Worm (Caenorhabditis elegans) whole organism, L3 larva: ENCODE measurements around the gene ZK355.3.

Source experiments
- R02D3.7 ChIP-seq: fragments of 150-350 bp; optimal IDR thresholded peaks from 2 replicates; lab custom pipeline; 2014; ENCODE audit warnings: missing biosample characterization, missing genetic modification characterization
- ama-1 ChIP-seq: fragments of 150-350 bp; optimal IDR thresholded peaks from 2 replicates; lab custom pipeline; 2018
- fkh-10 ChIP-seq: sonication (generic microtip); optimal IDR thresholded peaks from 2 replicates; lab custom pipeline; 2017; ENCODE audit warnings: missing biosample characterization, missing genetic modification reagents, missing genetic modification characterization
- jun-1 ChIP-seq: fragments of 150-350 bp; optimal IDR thresholded peaks from 2 replicates; lab custom pipeline; 2014; ENCODE audit warnings: missing biosample characterization, missing genetic modification reagents, missing genetic modification characterization
- nhr-67 ChIP-seq: fragments of 150-350 bp; optimal IDR thresholded peaks from 2 replicates; lab custom pipeline; 2014; ENCODE audit warnings: missing biosample characterization, missing genetic modification characterization
- pha-4 ChIP-seq: fragments of 150-350 bp; optimal IDR thresholded peaks from 2 replicates; lab custom pipeline; 2014; ENCODE audit warnings: missing biosample characterization, missing genetic modification reagents, missing genetic modification characterization
- snpc-4 ChIP-seq: fragments of 150-350 bp; optimal IDR thresholded peaks from 2 replicates; lab custom pipeline; 2014; ENCODE audit warnings: missing biosample characterization, missing genetic modification characterization
- tbx-2 ChIP-seq: sonication (generic microtip); optimal IDR thresholded peaks from 2 replicates; lab custom pipeline; 2016; ENCODE audit warnings: mild to moderate bottlenecking, missing genetic modification characterization, missing compliant biosample characterization
- unc-39 ChIP-seq: sonication (generic microtip); optimal IDR thresholded peaks from 4 replicates; lab custom pipeline; 2017; ENCODE audit warnings: missing biosample characterization, missing genetic modification characterization

DNA sequence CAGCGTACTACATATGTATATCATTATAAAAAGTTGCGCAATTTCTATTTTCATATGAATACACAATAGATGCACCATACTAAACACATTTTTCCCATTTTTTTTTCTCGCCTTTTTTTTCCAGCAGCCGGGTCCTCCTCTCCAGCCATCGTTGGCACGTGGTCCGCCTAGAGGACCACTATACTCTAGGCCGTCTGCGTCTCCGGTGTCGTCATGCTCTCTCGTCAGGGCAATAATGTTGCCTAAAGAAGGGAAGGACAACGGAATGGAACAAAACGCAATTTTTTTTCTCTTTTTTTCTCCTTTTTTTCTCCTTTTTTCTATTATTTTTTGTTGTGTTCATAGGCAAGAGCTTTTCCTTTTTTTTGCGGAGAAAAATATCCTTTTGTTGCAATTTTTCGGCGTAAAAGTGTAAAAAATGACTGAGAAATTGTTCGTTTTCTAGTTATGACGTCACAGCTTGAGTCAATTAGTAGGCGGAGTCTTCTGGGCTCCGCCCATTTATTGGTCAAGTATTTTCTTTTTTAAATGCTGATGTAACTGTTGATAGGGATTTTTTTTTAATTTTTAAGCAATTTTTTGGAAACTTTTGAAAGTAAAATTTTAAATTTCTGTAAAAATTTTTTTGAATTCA, 35.2 kb upstream of the ZK355.3 start:
- TF ChIP-seq jun-1 (tag; lab: Kevin White, UChicago) (no peak), ama-1 (lab: Kevin White, UChicago) (no peak), tbx-2 (tag; lab: Kevin White, UChicago) (no peak), snpc-4 (tag; lab: Kevin White, UChicago) (no peak), unc-39 (no peak), pha-4 (tag; lab: Kevin White, UChicago) (no peak), nhr-67 (tag; lab: Kevin White, UChicago) (no peak), R02D3.7 (tag; lab: Kevin White, UChicago) (no peak), fkh-10 (peak; percentile 77)
